Worm (Caenorhabditis elegans) whole organism, late embryonic: Measurements from ENCODE around the gene swt-5.

ENCODE experiments used
- C38D4.7 ChIP-seq: fragments of 200-800 bp; sonication (Bioruptor generic); optimal IDR thresholded peaks from 2 replicates; lab custom pipeline; 2018; ENCODE audit warnings: mild to moderate bottlenecking, missing genetic modification characterization, moderate library complexity, missing compliant biosample characterization
- K02D7.2 ChIP-seq: sonication (generic microtip); optimal IDR thresholded peaks from 2 replicates; lab custom pipeline; 2017; ENCODE audit warnings: mild to moderate bottlenecking, missing genetic modification characterization, missing compliant biosample characterization
- T23F11.4 ChIP-seq: fragments of 200-800 bp; sonication (Bioruptor generic); optimal IDR thresholded peaks from 2 replicates; lab custom pipeline; 2018; ENCODE audit warnings: mild to moderate bottlenecking, missing genetic modification characterization, missing compliant biosample characterization
- ahr-1 ChIP-seq: sonication (generic microtip); optimal IDR thresholded peaks from 2 replicates; lab custom pipeline; 2016; ENCODE audit warnings: missing genetic modification characterization, missing compliant biosample characterization
- ceh-14 ChIP-seq: sonication (generic microtip); optimal IDR thresholded peaks from 2 replicates; lab custom pipeline; 2016; ENCODE audit warnings: missing genotype, missing genetic modification characterization, missing compliant biosample characterization
- ceh-18 ChIP-seq: sonication (generic microtip); optimal IDR thresholded peaks from 2 replicates; lab custom pipeline; 2016; ENCODE audit warnings: missing genetic modification characterization, missing compliant biosample characterization
- ceh-19 ChIP-seq: fragments of 200-800 bp; sonication (Bioruptor generic); optimal IDR thresholded peaks from 2 replicates; lab custom pipeline; 2018; ENCODE audit warnings: mild to moderate bottlenecking, missing genetic modification characterization, missing compliant biosample characterization
- ceh-2 ChIP-seq: sonication (generic microtip); optimal IDR thresholded peaks from 2 replicates; lab custom pipeline; 2016; ENCODE audit warnings: missing genotype, missing genetic modification characterization, missing compliant biosample characterization
- ceh-22 ChIP-seq: sonication (generic microtip); optimal IDR thresholded peaks from 2 replicates; lab custom pipeline; 2017; ENCODE audit warnings: missing biosample characterization, missing genetic modification characterization
- ceh-24 ChIP-seq: sonication (generic microtip); optimal IDR thresholded peaks from 2 replicates; lab custom pipeline; 2016; ENCODE audit warnings: mild to moderate bottlenecking, missing genetic modification characterization, missing compliant biosample characterization
- ceh-31 ChIP-seq: sonication (generic microtip); optimal IDR thresholded peaks from 2 replicates; lab custom pipeline; 2016; ENCODE audit warnings: missing genetic modification characterization, missing compliant biosample characterization
- ceh-34 ChIP-seq: sonication (generic microtip); optimal IDR thresholded peaks from 2 replicates; lab custom pipeline; 2016; ENCODE audit warnings: mild to moderate bottlenecking, missing genetic modification characterization, missing compliant biosample characterization
- ceh-48 ChIP-seq: sonication (generic microtip); optimal IDR thresholded peaks from 2 replicates; lab custom pipeline; 2016; ENCODE audit warnings: missing genetic modification characterization, inconsistent platforms, missing compliant biosample characterization
- ceh-6 ChIP-seq: fragments of 200-800 bp; sonication (Bioruptor generic); optimal IDR thresholded peaks from 2 replicates; lab custom pipeline; 2018; ENCODE audit warnings: mild to moderate bottlenecking, missing genetic modification characterization, missing compliant biosample characterization
- ceh-9 ChIP-seq: sonication (generic microtip); optimal IDR thresholded peaks from 2 replicates; lab custom pipeline; 2016; ENCODE audit warnings: mild to moderate bottlenecking, missing genetic modification characterization, inconsistent platforms, missing compliant biosample characterization
- che-1 ChIP-seq: sonication (generic microtip); optimal IDR thresholded peaks from 2 replicates; lab custom pipeline; 2016; ENCODE audit warnings: mild to moderate bottlenecking, missing genetic modification characterization, missing compliant biosample characterization
- dve-1 ChIP-seq: sonication (generic microtip); optimal IDR thresholded peaks from 2 replicates; lab custom pipeline; 2017; ENCODE audit warnings: antibody characterized with exemption, mild to moderate bottlenecking, missing genetic modification characterization, missing compliant biosample characterization
- elt-2 ChIP-seq: sonication (generic microtip); optimal IDR thresholded peaks from 2 replicates; lab custom pipeline; 2016; ENCODE audit warnings: missing genetic modification reagents, missing genetic modification characterization, missing compliant biosample characterization
- ets-4 ChIP-seq: sonication (generic microtip); optimal IDR thresholded peaks from 2 replicates; lab custom pipeline; 2016; ENCODE audit warnings: missing genetic modification characterization, missing compliant biosample characterization
- fax-1 ChIP-seq: sonication (generic microtip); optimal IDR thresholded peaks from 2 replicates; lab custom pipeline; 2016; ENCODE audit warnings: missing genotype, missing genetic modification characterization, missing compliant biosample characterization
- hlh-13 ChIP-seq: fragments of 200-800 bp; sonication (Bioruptor generic); optimal IDR thresholded peaks from 2 replicates; lab custom pipeline; 2018; ENCODE audit warnings: mild to moderate bottlenecking, missing genetic modification characterization, missing compliant biosample characterization
- hlh-6 ChIP-seq: sonication (generic microtip); optimal IDR thresholded peaks from 2 replicates; lab custom pipeline; 2016; ENCODE audit warnings: missing genotype, missing genetic modification characterization, missing compliant biosample characterization
- hlh-8 ChIP-seq: sonication (generic microtip); optimal IDR thresholded peaks from 2 replicates; lab custom pipeline; 2016; ENCODE audit warnings: missing genotype, missing genetic modification characterization, missing compliant biosample characterization
- lim-6 ChIP-seq: sonication (generic microtip); optimal IDR thresholded peaks from 2 replicates; lab custom pipeline; 2016; ENCODE audit warnings: missing genetic modification characterization, missing compliant biosample characterization
- madf-2 ChIP-seq: sonication (generic microtip); optimal IDR thresholded peaks from 2 replicates; lab custom pipeline; 2017; ENCODE audit warnings: missing genetic modification characterization, missing compliant biosample characterization
- mec-3 ChIP-seq: sonication (generic microtip); optimal IDR thresholded peaks from 2 replicates; lab custom pipeline; 2016; ENCODE audit warnings: borderline replicate concordance, missing genetic modification characterization, missing compliant biosample characterization
- nhr-11 ChIP-seq: fragments of 150-350 bp; optimal IDR thresholded peaks from 2 replicates; lab custom pipeline; 2014; ENCODE audit warnings: missing biosample characterization, missing genetic modification characterization
- pag-3 ChIP-seq: sonication (generic microtip); optimal IDR thresholded peaks from 2 replicates; lab custom pipeline; 2016; ENCODE audit warnings: missing compliant biosample characterization, missing genetic modification characterization, borderline replicate concordance
- pax-1 ChIP-seq: fragments of 150-350 bp; optimal IDR thresholded peaks from 2 replicates; lab custom pipeline; 2014; ENCODE audit warnings: missing biosample characterization, missing genetic modification characterization
- pqm-1 ChIP-seq: sonication (generic microtip); optimal IDR thresholded peaks from 2 replicates; lab custom pipeline; 2016; ENCODE audit warnings: missing genetic modification characterization, missing compliant biosample characterization
- sdc-2 ChIP-seq: sonication (generic microtip); optimal IDR thresholded peaks from 2 replicates; lab custom pipeline; 2016; ENCODE audit warnings: missing genotype, missing genetic modification characterization, missing compliant biosample characterization
- tbx-7 ChIP-seq: sonication (generic microtip); optimal IDR thresholded peaks from 2 replicates; lab custom pipeline; 2016; ENCODE audit warnings: missing genotype, missing genetic modification characterization, missing compliant biosample characterization
- ttx-3 ChIP-seq: sonication (generic microtip); optimal IDR thresholded peaks from 2 replicates; lab custom pipeline; 2016; ENCODE audit warnings: missing genetic modification reagents, missing genetic modification characterization, missing compliant biosample characterization
- unc-42 ChIP-seq: sonication (generic microtip); optimal IDR thresholded peaks from 2 replicates; lab custom pipeline; 2016; ENCODE audit warnings: missing genotype, missing genetic modification characterization, missing compliant biosample characterization
- unc-86 ChIP-seq: sonication (generic microtip); optimal IDR thresholded peaks from 2 replicates; lab custom pipeline; 2016; ENCODE audit warnings: missing genetic modification characterization, missing compliant biosample characterization
- zip-5 ChIP-seq: sonication (generic microtip); optimal IDR thresholded peaks from 2 replicates; lab custom pipeline; 2016; ENCODE audit warnings: missing genetic modification characterization, missing compliant biosample characterization
- ztf-16 ChIP-seq: sonication (generic microtip); optimal IDR thresholded peaks from 2 replicates; lab custom pipeline; 2017; ENCODE audit warnings: missing genetic modification characterization, missing compliant biosample characterization

swt-5 gene

DNA sequence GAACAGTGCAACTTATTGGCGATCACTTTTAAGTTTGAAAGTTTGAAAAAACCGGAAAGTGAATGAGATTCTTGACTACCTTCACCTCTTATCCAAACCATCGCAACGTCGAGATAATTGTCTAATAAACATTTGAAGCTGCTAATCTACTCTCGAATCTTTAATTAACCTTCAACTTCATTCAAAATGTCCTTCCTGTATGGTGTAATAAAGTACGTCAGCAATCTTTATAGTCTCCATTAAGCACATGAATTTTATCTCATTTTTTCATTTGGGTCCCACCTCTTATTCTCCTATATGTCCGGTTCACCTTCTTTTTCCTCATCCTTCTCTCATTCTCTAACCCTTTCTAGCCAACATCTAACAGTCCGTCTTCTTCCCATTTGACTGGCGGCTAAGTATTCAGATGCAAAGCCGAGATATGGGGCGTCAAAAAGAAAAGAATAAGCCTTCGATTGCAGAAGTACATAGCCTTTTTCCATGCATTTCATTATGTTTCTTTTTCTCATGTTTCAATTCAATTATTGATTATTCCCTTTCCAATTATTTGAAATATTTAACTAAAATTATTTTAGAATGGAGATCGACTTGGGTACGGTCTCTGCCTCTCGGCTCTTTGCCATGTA is at the start of gene swt-5:
Gene swt-5, plus strand, starts transcription at position 576 of the 626 bp plus-strand sequence.
- no peak for TF ChIP-seq che-1 (tag; lab: Kevin White, UChicago)

DNA sequence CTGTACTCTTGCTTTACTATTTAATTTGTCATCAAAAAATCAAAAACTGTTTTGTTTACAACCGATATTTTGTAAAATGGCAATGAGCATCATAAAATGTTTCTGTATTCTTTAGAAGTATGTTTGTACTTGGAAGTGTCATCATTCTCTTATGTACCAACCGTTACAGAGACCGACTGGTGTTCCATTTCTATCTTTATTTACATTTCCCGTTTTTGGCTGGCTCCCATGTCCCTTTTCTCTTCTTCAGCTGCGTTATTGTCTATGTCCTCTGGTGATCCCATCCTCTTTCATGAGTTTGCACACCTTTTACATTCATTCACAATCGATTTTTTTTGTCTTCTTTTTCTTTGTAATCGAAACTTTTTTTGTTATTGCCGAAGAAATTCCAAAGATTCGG is 49.7 kb upstream of the swt-5 start:
- no peak for TF ChIP-seq ceh-22 (tag; lab: Kevin White, UChicago)
- TF ChIP-seq ceh-18 (tag; lab: Kevin White, UChicago), result no peak
- no peak for TF ChIP-seq ttx-3
- TF ChIP-seq hlh-8 (tag; lab: Kevin White, UChicago), result no peak
- no peak for TF ChIP-seq ceh-9 (tag; lab: Kevin White, UChicago)
- TF ChIP-seq hlh-6 (tag; lab: Kevin White, UChicago), result no peak
- no peak for TF ChIP-seq unc-42 (tag; lab: Kevin White, UChicago)
- TF ChIP-seq C38D4.7 (GFP tag; lab: Kevin White, UChicago), result no peak
- TF ChIP-seq tbx-7 (tag; lab: Kevin White, UChicago), result no peak
- no peak for TF ChIP-seq ceh-48
- TF ChIP-seq madf-2 (tag; lab: Kevin White, UChicago), result no peak
- no peak for TF ChIP-seq ceh-34 (tag; lab: Kevin White, UChicago)
- TF ChIP-seq pqm-1, result no peak
- no peak for TF ChIP-seq zip-5 (tag; lab: Kevin White, UChicago)
- TF ChIP-seq ceh-6 (GFP tag; lab: Kevin White, UChicago), result no peak
- TF ChIP-seq pag-3 (tag; lab: Kevin White, UChicago), result no peak
- no peak for TF ChIP-seq ets-4
- TF ChIP-seq elt-2 (tag; lab: Kevin White, UChicago), result no peak
- TF ChIP-seq ceh-31 (tag; lab: Kevin White, UChicago), result no peak
- TF ChIP-seq lim-6, result no peak
- TF ChIP-seq, all 69 proteins: peak for 0

DNA sequence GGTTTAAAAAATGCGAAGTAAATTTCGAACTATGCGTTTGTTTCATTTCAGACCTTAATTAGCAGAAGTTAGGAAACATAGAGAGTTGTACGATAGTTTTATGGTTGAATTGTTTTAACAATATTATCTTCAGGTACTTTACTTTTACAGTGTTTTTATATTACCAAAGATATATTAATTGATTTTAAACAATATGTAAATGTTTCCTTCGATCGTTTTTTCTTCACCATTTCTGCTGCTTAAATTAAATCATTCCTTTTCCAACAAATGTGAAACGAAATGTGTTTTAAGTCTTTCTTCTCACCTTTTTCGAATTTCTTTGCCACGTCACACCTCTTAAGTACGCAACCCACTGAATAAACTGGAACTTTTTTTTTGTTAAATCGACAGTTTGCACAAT is 47.9 kb upstream of the swt-5 start:
- TF ChIP-seq ceh-19 (GFP tag; lab: Kevin White, UChicago), result no peak
- TF ChIP-seq ceh-2 (tag; lab: Kevin White, UChicago), result no peak
- no peak for TF ChIP-seq ceh-18 (tag; lab: Kevin White, UChicago)
- TF ChIP-seq ahr-1 (tag; lab: Kevin White, UChicago), result no peak
- no peak for TF ChIP-seq pax-1 (tag; lab: Kevin White, UChicago)
- TF ChIP-seq unc-86 (tag; lab: Kevin White, UChicago), result no peak
- TF ChIP-seq ceh-9 (tag; lab: Kevin White, UChicago), result no peak
- TF ChIP-seq madf-2 (tag; lab: Kevin White, UChicago), result no peak
- TF ChIP-seq ceh-24, result no peak
- TF ChIP-seq hlh-13 (GFP tag; lab: Kevin White, UChicago), result no peak
- TF ChIP-seq ceh-31 (tag; lab: Kevin White, UChicago), result no peak

DNA sequence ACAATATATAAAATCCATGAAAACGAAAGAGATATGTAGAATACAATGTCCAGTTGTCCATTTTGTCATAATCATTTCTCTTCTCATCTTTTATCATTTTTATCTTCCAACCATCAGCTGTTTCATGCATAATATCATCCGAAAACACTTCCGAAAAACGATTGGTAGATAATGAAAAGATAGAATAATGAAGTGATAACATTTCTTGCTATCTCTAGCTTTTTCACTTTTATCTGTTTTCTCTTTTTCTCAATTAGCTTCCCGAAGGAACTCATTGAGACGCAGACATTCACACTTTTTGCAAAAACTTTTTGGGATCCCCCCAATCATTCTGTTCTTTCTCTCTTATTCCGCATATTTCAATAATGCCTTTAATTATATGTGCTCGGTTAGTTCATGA is 47.3 kb upstream of the swt-5 start:
- TF ChIP-seq ceh-24 (no peak), dve-1 (no peak), elt-2 (tag; lab: Kevin White, UChicago) (peak; percentile 85), fax-1 (tag; lab: Kevin White, UChicago) (no peak)
- TF ChIP-seq, all 69 proteins: peak for 1

DNA sequence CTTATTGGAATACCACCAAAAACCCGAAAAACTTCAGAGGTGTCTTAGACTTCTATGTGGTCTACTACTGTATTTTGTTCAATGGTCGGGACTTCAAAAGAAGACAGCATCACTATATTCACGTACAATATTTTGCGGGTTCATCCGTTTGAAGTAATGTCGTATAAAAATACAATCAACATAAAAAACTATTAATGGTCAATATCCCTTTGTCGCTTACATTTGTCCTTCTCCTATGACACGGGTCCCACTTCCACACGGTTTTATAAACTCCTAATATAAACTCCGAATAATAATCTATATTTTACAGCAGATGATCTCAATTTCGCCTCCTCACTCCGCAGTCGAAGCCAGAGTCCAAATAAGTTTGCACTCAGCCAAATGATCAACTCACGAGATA is 43.7 kb upstream of the swt-5 start:
- TF ChIP-seq K02D7.2 (tag; lab: Kevin White, UChicago), result no peak
- TF ChIP-seq ceh-14, result no peak

DNA sequence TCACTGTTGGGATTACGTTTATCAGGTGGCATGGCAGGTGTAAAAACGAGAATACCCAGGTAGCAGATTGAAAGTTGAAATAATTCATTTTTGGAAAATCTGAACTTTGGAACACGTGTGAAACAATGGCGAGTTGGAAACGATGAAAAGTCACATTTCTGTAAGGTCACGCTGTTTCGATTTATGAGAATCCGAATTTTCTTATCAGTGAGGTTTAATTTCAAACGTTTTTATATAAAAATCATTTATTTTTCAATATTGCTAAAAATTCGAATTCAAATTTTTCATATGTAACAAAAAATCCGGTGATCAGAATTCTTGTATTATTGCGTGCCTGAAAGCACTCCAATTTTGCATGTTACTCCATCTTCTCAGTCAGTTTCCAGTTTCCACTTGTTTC is 38.6 kb upstream of the swt-5 start, which contains the start of gene F07D3.3:
Gene F07D3.3, minus strand, starts transcription at position 101 of the 400 bp plus-strand sequence.
- TF ChIP-seq ztf-16 (no peak), elt-2 (tag; lab: Kevin White, UChicago) (no peak), mec-3 (tag; lab: Kevin White, UChicago) (no peak), ceh-9 (tag; lab: Kevin White, UChicago) (no peak), ets-4 (no peak), sdc-2 (no peak), ceh-19 (GFP tag; lab: Kevin White, UChicago) (no peak), ceh-31 (tag; lab: Kevin White, UChicago) (no peak), zip-5 (tag; lab: Kevin White, UChicago) (no peak), hlh-13 (GFP tag; lab: Kevin White, UChicago) (no peak), nhr-11 (tag; lab: Kevin White, UChicago) (no peak), T23F11.4 (GFP tag; lab: Kevin White, UChicago) (no peak)
